Fruit fly (Drosophila melanogaster): ENCODE measurements around the gene CG3544.
A peak's percentile ranks its signal among the peaks of the same experiment; 100 is the strongest.

CG3544 gene

dm6 chr2L:790698-791097, 6.6 kb downstream of the CG3544 start, which contains the start of gene Pkg21D:
Pkg21D (minus strand) TSS chr2L:790798.
- TF ChIP-seq insv (optimal IDR thresholded peaks at IDR 0.05), result no peak

DNA sequence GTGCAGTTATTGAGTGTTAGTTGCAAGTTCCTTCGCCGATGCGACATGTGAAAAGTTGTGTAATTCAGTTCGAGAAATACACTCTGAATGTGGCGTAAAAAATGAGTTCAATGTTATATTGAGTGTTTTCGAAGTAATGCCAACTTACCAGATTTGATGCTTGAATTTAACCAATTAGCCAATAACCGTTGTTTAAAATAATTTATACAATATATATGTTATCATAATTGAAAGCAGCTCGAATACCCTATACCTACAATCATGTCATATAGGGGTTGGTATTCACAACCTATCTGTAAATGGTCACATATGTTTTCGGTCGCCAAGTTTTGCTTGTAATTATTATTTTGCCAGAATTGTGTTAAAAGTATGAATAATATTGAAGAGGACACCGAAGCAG, 26.1 kb downstream of the CG3544 start, which contains the start of gene Nnf1b:
Nnf1b (plus strand) TSS at position 301 of the 400 bp plus-strand sequence.
- TF ChIP-seq insv (optimal IDR thresholded peaks at IDR 0.05) (no peak), ttk (optimal IDR thresholded peaks at IDR 0.05) (no peak), Myc (optimal IDR thresholded peaks at IDR 0.05) (no peak), psq (optimal IDR thresholded peaks at IDR 0.05) (no peak), Sin3A (optimal IDR thresholded peaks at IDR 0.05) (no peak), h (optimal IDR thresholded peaks at IDR 0.05) (no peak)

DNA sequence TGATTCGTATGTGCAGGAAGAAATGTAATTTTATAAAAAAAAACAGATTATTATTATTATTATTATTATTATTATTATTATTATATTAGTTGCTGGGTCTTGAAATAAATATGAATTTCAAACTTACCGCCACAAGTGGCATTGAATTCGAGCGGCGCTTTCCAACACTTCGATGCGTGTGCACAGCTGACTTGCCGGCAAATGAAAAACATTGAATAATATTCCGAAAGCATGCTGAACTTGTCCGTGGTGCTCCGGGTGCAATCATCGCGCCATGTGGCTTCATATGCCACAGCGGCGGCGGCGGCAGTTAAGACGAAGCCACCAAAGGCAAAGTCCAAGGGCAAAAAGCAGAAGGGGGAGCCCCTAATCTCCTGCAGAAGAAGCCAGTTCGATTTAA, 27.3 kb downstream of the CG3544 start, which contains the start of gene Dbp21E2:
Dbp21E2 (plus strand) TSS at position 180 of the 400 bp plus-strand sequence.
- TF ChIP-seq Sin3A (optimal IDR thresholded peaks at IDR 0.05), result no peak
- TF ChIP-seq insv (optimal IDR thresholded peaks at IDR 0.05), result no peak
- TF ChIP-seq ttk (optimal IDR thresholded peaks at IDR 0.05), result no peak
- TF ChIP-seq psq (optimal IDR thresholded peaks at IDR 0.05), result no peak
- TF ChIP-seq h (optimal IDR thresholded peaks at IDR 0.05), result no peak
- no peak for TF ChIP-seq Myc (optimal IDR thresholded peaks at IDR 0.05)

DNA sequence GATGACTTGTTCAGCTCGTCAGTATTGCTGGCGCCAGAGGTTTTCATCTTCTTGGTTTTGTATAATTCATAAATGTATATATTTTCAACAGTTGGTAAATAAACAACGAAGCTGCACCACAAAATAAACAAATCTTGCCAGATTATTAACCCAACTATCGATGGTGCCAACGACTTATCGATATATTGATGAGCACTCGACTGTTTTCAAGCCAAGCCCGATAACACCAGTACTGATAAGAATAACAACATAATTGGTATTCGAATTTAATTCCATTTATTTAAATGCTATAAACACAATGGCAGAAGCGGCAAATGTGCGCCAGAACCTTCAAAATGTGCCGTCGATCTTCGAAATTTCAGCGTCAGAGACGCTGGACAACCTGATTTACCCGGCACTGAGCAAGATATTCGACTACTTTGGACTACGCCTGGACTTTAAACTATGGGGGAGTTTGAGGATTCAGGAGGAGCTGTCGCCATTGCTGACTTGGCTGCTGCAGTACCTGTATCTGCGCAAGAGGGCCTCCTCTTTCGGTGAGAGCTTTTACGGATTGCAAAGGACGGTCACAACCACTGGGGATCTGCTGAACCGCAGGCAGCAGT, 31.8 kb downstream of the CG3544 start, which contains the start of the genes Saf6 and Pex12:
Saf6 (minus strand) TSS at position 166 of the 605 bp plus-strand sequence.
Pex12 (plus strand) TSS at position 209 of the 605 bp plus-strand sequence.
- no peak for TF ChIP-seq h (optimal IDR thresholded peaks at IDR 0.05)
- TF ChIP-seq psq (optimal IDR thresholded peaks at IDR 0.05), result no peak
- TF ChIP-seq ttk (optimal IDR thresholded peaks at IDR 0.05), result no peak
- TF ChIP-seq Sin3A (optimal IDR thresholded peaks at IDR 0.05), result no peak
- TF ChIP-seq insv (optimal IDR thresholded peaks at IDR 0.05), result no peak
- no peak for TF ChIP-seq Myc (optimal IDR thresholded peaks at IDR 0.05)

dm6 chr2L:817850-818249, 33.7 kb downstream of the CG3544 start, which contains the start of gene CG15880:
CG15880 (minus strand) TSS chr2L:817950.
- TF ChIP-seq ttk (optimal IDR thresholded peaks at IDR 0.05) (no peak), psq (optimal IDR thresholded peaks at IDR 0.05) (no peak), Sin3A (optimal IDR thresholded peaks at IDR 0.05) (no peak), insv (optimal IDR thresholded peaks at IDR 0.05) (no peak), h (optimal IDR thresholded peaks at IDR 0.05) (no peak)

dm6 chr2L:819315-820032, 35.3 kb downstream of the CG3544 start, which contains the start of the genes PGAP2 and Clp:
PGAP2 (minus strand) TSS chr2L:819508.
Clp (plus strand) TSS chr2L:819964.
- TF ChIP-seq Sin3A (optimal IDR thresholded peaks at IDR 0.05) (no peak), ttk (optimal IDR thresholded peaks at IDR 0.05) (no peak), h (optimal IDR thresholded peaks at IDR 0.05) (no peak), Myc (optimal IDR thresholded peaks at IDR 0.05) (no peak), insv (optimal IDR thresholded peaks at IDR 0.05) (no peak), psq (optimal IDR thresholded peaks at IDR 0.05) (no peak)

- no peak for TF ChIP-seq insv (optimal IDR thresholded peaks at IDR 0.05)
- no peak for TF ChIP-seq Sin3A (optimal IDR thresholded peaks at IDR 0.05)
- no peak for TF ChIP-seq Myc (optimal IDR thresholded peaks at IDR 0.05)
- no peak for TF ChIP-seq psq (optimal IDR thresholded peaks at IDR 0.05)
- no peak for TF ChIP-seq ttk (optimal IDR thresholded peaks at IDR 0.05)
- TF ChIP-seq h (optimal IDR thresholded peaks at IDR 0.05), result no peak
These were observed 37.3 kb downstream of the CG3544 start, which contains the start of gene CG3662 for dm6 chr2L:821242-821985. CG3662 (plus strand) TSS chr2L:821289.

DNA sequence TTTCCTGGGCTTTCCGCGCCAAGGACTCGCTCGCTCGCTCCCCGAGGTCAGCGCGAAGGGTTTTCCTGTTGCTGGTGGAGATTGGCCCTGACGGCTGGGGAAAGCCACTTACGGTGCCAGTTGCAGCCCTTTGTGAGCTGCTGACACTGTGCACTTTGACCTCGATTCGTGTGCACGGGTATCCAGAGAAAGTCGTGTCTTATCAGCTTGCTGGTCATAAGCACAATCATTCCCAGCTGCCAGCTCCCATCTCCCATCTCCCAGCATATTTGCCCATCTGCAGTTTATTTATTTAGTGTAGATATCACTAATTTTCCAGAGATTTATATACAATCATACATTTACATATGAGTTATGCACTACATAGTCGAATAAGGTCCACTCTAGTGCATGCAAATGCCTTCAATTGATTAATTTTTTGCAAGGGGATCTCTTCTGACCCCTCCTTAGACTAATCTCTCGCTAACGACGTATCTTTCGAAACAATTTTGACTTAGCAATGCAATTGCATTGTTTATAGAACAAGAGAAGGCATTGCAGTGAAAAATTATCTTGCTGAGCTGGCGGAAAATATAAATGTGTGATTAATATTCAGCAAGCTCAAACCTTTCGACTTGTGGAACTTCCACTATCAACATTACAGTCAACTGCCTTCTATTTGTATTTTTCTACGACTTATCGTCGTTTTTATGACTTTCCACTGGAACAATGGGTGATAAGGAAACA, 38.0 kb downstream of the CG3544 start:
- TF ChIP-seq Sin3A (optimal IDR thresholded peaks at IDR 0.05) (no peak), h (optimal IDR thresholded peaks at IDR 0.05) (no peak), psq (optimal IDR thresholded peaks at IDR 0.05) (no peak), Myc (optimal IDR thresholded peaks at IDR 0.05) (no peak), ttk (optimal IDR thresholded peaks at IDR 0.05) (no peak), insv (optimal IDR thresholded peaks at IDR 0.05) (no peak)

DNA sequence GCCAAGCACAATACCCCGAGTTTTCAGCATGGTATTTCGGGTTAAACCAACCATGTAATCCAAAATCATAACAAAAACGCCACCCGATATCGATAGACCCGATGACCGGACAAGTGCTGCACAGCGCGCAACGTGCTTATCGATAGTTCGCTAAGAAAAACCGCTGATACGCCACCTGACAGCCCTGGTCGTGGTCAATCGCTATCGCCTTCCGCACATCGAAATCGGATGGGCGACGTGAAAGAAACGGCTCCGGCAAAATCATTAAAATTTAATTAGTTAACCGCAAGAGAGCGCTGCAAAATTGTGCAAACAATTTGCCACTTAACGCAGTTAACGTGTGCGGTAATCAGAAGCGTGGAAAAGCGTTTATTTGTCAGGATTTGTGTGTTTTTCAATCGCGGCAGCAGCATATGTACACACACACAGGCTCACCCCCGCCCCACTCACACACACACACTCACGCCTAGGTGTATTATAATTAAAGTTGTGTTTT, 41.7 kb downstream of the CG3544 start, which contains the start of the genes CG3862 and dock:
CG3862 (minus strand) TSS at position 94 of the 496 bp plus-strand sequence.
dock (plus strand) TSS at position 202 of the 496 bp plus-strand sequence.
- TF ChIP-seq Sin3A (optimal IDR thresholded peaks at IDR 0.05) (no peak), h (optimal IDR thresholded peaks at IDR 0.05) (peak; percentile 41)

- no peak for TF ChIP-seq h (optimal IDR thresholded peaks at IDR 0.05)
- TF ChIP-seq ttk (optimal IDR thresholded peaks at IDR 0.05), result no peak
- TF ChIP-seq psq (optimal IDR thresholded peaks at IDR 0.05), result no peak
- no peak for TF ChIP-seq insv (optimal IDR thresholded peaks at IDR 0.05)
- no peak for TF ChIP-seq Myc (optimal IDR thresholded peaks at IDR 0.05)
- TF ChIP-seq Sin3A (optimal IDR thresholded peaks at IDR 0.05), result no peak
These were observed 42.3 kb downstream of the CG3544 start for dm6 chr2L:826388-826787.

DNA sequence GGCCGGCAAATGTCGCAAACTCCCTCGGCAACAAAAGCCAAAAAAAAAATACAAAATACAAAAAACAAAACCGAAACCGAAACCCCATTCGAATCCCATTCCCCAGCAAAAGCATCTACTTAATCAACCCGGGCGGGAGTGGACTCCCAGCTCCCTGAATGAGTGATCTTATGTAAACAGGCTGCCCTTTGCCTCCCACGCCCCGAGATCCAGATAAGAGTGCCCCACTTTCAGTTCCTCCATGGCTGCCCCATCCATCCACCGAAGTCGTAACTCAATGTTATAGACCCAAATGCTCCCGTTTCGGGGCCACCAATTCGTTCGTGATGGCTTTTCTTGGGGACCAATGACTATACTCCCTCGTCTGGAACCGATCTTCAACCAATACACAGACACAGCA, 42.9 kb downstream of the CG3544 start:
- TF ChIP-seq ttk (optimal IDR thresholded peaks at IDR 0.05) (no peak), insv (optimal IDR thresholded peaks at IDR 0.05) (no peak), Myc (optimal IDR thresholded peaks at IDR 0.05) (no peak), psq (optimal IDR thresholded peaks at IDR 0.05) (no peak), h (optimal IDR thresholded peaks at IDR 0.05) (no peak)
